Worm (Caenorhabditis elegans): Measurements from ENCODE around the gene aman-2.

- TF ChIP-seq snpc-4 (GFP tag; optimal IDR thresholded peaks at IDR 0.05) (no peak), snpc-4 (tag; optimal IDR thresholded peaks at IDR 0.05) (no peak), lin-54 (GFP tag; optimal IDR thresholded peaks at IDR 0.05) (no peak), mel-28 (tag; optimal IDR thresholded peaks at IDR 0.05; ENCODE audit: borderline replicate concordance) (no peak), madf-3 (GFP tag; IDR thresholded peaks at IDR 0.05) (no peak), let-526 (GFP tag; IDR thresholded peaks at IDR 0.05) (no peak), madf-6 (GFP tag; IDR thresholded peaks at IDR 0.05) (no peak), bed-2 (GFP tag; IDR thresholded peaks at IDR 0.05) (no peak), rpc-1 (optimal IDR thresholded peaks at IDR 0.05) (no peak), rpc-1 (tag; optimal IDR thresholded peaks at IDR 0.05) (no peak), lin-35 (GFP tag; optimal IDR thresholded peaks at IDR 0.05) (no peak), ama-1 (optimal IDR thresholded peaks at IDR 0.05) (no peak), ama-1 (GFP tag; optimal IDR thresholded peaks at IDR 0.05) (no peak), madf-10 (tag; optimal IDR thresholded peaks at IDR 0.05) (no peak), F39B2.1 (GFP tag; IDR thresholded peaks at IDR 0.05) (no peak), B0019.2 (GFP tag; conservative IDR thresholded peaks at IDR 0.05) (no peak), die-1 (tag; optimal IDR thresholded peaks at IDR 0.05) (no peak)
Observed at ce11 chrV:11949509-11950117, 16.6 kb upstream of the aman-2 start.
